Worm (Caenorhabditis elegans) whole organism, early embryonic: ENCODE measurements around the gene sbsp-1.

Experiments
- B0310.2 ChIP-seq: sonication (generic microtip); optimal IDR thresholded peaks from 2 replicates; lab custom pipeline; 2016; ENCODE audit warnings: mild to moderate bottlenecking, missing genetic modification characterization, missing compliant biosample characterization
- aly-1 ChIP-seq: sonication (generic microtip); optimal IDR thresholded peaks from 2 replicates; lab custom pipeline; 2016; ENCODE audit warnings: missing genetic modification characterization, missing compliant biosample characterization
- ama-1 ChIP-seq: fragments of 150-350 bp; optimal IDR thresholded peaks from 2 replicates; lab custom pipeline; 2014
- flt-1 ChIP-seq: fragments of 200-800 bp; sonication (Bioruptor generic); IDR thresholded peaks from 2 replicates; pipeline ENCODE4 v1.3.6; 2022; ENCODE audit warnings: missing genetic modification characterization, missing compliant biosample characterization
- hmg-4 ChIP-seq: fragments of 200-800 bp; sonication (Bioruptor generic); optimal IDR thresholded peaks from 2 replicates; lab custom pipeline; 2018; ENCODE audit warnings: mild to moderate bottlenecking, missing genetic modification characterization, missing compliant biosample characterization
- hnd-1 ChIP-seq: sonication (generic microtip); optimal IDR thresholded peaks from 2 replicates; lab custom pipeline; 2016; ENCODE audit warnings: missing genetic modification characterization, missing compliant biosample characterization
- pes-1 ChIP-seq: fragments of 200-800 bp; sonication (Bioruptor generic); IDR thresholded peaks from 2 replicates; pipeline ENCODE4 v1.3.6; 2022; ENCODE audit warnings: missing genetic modification reagents, missing genetic modification characterization, missing compliant biosample characterization
- scrt-1 ChIP-seq: fragments of 200-800 bp; sonication (Bioruptor generic); IDR thresholded peaks from 2 replicates; pipeline ENCODE4 v1.3.6; 2022; ENCODE audit warnings: missing genetic modification characterization, missing compliant biosample characterization
- tbx-11 ChIP-seq: fragments of 200-800 bp; sonication (Bioruptor generic); IDR thresholded peaks from 2 replicates; pipeline ENCODE4 v1.3.6; 2022; ENCODE audit warnings: missing genetic modification characterization, missing compliant biosample characterization
- tbx-37 ChIP-seq: fragments of 200-800 bp; sonication (Bioruptor generic); conservative IDR thresholded peaks from 2 replicates; pipeline ENCODE4 v1.3.6; 2022; ENCODE audit warnings: missing genetic modification reagents, missing genetic modification characterization, missing compliant biosample characterization
- tra-4 ChIP-seq: sonication (generic microtip); optimal IDR thresholded peaks from 2 replicates; lab custom pipeline; 2017; ENCODE audit warnings: missing genetic modification characterization, missing compliant biosample characterization

DNA sequence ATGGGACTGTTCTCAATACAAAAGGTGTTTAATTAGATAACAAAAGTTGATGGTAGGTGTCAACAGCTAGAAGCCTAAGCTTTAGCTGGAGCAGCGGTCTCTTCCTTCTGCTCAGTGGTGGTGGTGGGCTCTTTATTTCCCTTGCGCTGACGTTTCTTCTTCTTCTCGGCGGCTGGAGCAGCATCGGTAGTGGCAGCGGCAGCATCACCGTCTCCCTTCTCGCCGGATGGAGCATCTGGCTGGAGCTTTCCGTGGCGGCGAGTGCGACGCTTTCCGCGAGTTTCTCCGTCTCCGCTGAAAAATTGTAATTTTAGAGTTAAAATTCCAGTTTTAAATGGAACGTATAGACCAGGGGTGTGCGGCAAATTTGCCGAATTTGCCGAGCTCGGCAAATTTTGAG, 34.4 kb downstream of the sbsp-1 start:
- TF ChIP-seq aly-1, result no peak
- no peak for TF ChIP-seq flt-1 (GFP tag; lab: Robert Waterston, UW)
- TF ChIP-seq hmg-4 (GFP tag; lab: Kevin White, UChicago), result no peak
- TF ChIP-seq tra-4 (tag; lab: Kevin White, UChicago), result no peak
- no peak for TF ChIP-seq ama-1 (lab: Kevin White, UChicago)
- 0 out of 2 replicates have a peak, but pooled peaks have one; percentile 12 for TF ChIP-seq pes-1 (GFP tag; lab: Robert Waterston, UW)
- no peak for TF ChIP-seq scrt-1 (GFP tag; lab: Robert Waterston, UW)
- TF ChIP-seq tbx-11 (GFP tag; lab: Robert Waterston, UW), result no peak
- TF ChIP-seq hnd-1 (tag; lab: Kevin White, UChicago), result no peak
- TF ChIP-seq tbx-37 (GFP tag; lab: Robert Waterston, UW), result no peak
- TF ChIP-seq B0310.2 (tag; lab: Kevin White, UChicago), result no peak
